Fruit fly (Drosophila melanogaster) whole organism, embryonic: Measurements from ENCODE around the gene Tango1.

Experiments used
- Adf1 ChIP-seq: fragments of 200-800 bp; sonication (Bioruptor generic); IDR thresholded peaks from 2 replicates; pipeline ENCODE4 v1.3.6; 2022; ENCODE audit warnings: missing biosample characterization, missing genetic modification characterization
- Atf-2 ChIP-seq: fragments of 200-800 bp; sonication (Bioruptor generic); optimal IDR thresholded peaks from 2 replicates; lab custom pipeline; 2016; ENCODE audit warnings: missing biosample characterization, missing genetic modification characterization
- Bteb2 ChIP-seq: fragments of 200-800 bp; sonication (Bioruptor generic); optimal IDR thresholded peaks from 2 replicates; lab custom pipeline; 2016; ENCODE audit warnings: missing biosample characterization, missing genetic modification characterization
- CG11398 ChIP-seq: fragments of 200-800 bp; sonication (Bioruptor generic); optimal IDR thresholded peaks from 2 replicates; lab custom pipeline; 2016; ENCODE audit warnings: missing biosample characterization, missing genetic modification characterization
- CG11560 ChIP-seq: fragments of 200-800 bp; sonication (Bioruptor generic); IDR thresholded peaks from 3 replicates; pipeline ENCODE4 v1.3.6; 2022; ENCODE audit warnings: missing biosample characterization, missing genetic modification characterization
- CG12071 ChIP-seq: fragments of 200-800 bp; sonication (Bioruptor generic); optimal IDR thresholded peaks from 3 replicates; lab custom pipeline; 2018; ENCODE audit warnings: missing biosample characterization, mild to moderate bottlenecking, missing genetic modification characterization
- CG12769 ChIP-seq: fragments of 200-800 bp; sonication (Bioruptor generic); optimal IDR thresholded peaks from 2 replicates; lab custom pipeline; 2019; ENCODE audit warnings: missing biosample characterization, mild to moderate bottlenecking, missing genetic modification characterization, moderate library complexity
- CG13424 ChIP-seq: fragments of 200-800 bp; sonication (Bioruptor generic); optimal IDR thresholded peaks from 2 replicates; lab custom pipeline; 2019; ENCODE audit warnings: missing biosample characterization, mild to moderate bottlenecking, missing genetic modification characterization, moderate library complexity
- CG14441 ChIP-seq: fragments of 200-800 bp; sonication (Bioruptor generic); IDR thresholded peaks from 2 replicates; pipeline ENCODE4 v1.3.6; 2022; ENCODE audit warnings: missing biosample characterization, missing genetic modification characterization
- CG14965 ChIP-seq: fragments of 200-800 bp; sonication (Bioruptor generic); optimal IDR thresholded peaks from 2 replicates; lab custom pipeline; 2016; ENCODE audit warnings: missing biosample characterization, missing genetic modification characterization, borderline replicate concordance
- CG1529 ChIP-seq: fragments of 200-800 bp; sonication (Bioruptor generic); optimal IDR thresholded peaks from 3 replicates; lab custom pipeline; 2018; ENCODE audit warnings: missing biosample characterization, missing genetic modification characterization
- CG17359 ChIP-seq: fragments of 200-800 bp; sonication (Bioruptor generic); optimal IDR thresholded peaks from 3 replicates; lab custom pipeline; 2018; ENCODE audit warnings: missing biosample characterization, mild to moderate bottlenecking, missing genetic modification characterization, moderate library complexity
- CG1792 ChIP-seq: fragments of 200-800 bp; sonication (Bioruptor generic); optimal IDR thresholded peaks from 2 replicates; lab custom pipeline; 2016; ENCODE audit warnings: missing biosample characterization, missing genetic modification characterization
- CG18764 ChIP-seq: fragments of 200-800 bp; sonication (Bioruptor generic); optimal IDR thresholded peaks from 3 replicates; lab custom pipeline; 2016; ENCODE audit warnings: missing biosample characterization, missing genetic modification characterization
- CG2875 ChIP-seq: fragments of 200-800 bp; sonication (Bioruptor generic); optimal IDR thresholded peaks from 2 replicates; lab custom pipeline; 2017; ENCODE audit warnings: missing biosample characterization, mild to moderate bottlenecking, missing genetic modification characterization, missing genetic modification reagents
- CG32772 ChIP-seq: fragments of 200-800 bp; sonication (Bioruptor generic); IDR thresholded peaks from 2 replicates; pipeline ENCODE4 v1.3.6; 2022; ENCODE audit warnings: missing biosample characterization, missing genetic modification characterization
- CG3995 ChIP-seq: fragments of 200-800 bp; sonication (Bioruptor generic); optimal IDR thresholded peaks from 3 replicates; lab custom pipeline; 2016; ENCODE audit warnings: missing biosample characterization, missing genetic modification characterization
- CG8290 ChIP-seq, 3 experiments: fragments of 200-800 bp; sonication (Bioruptor generic); optimal IDR thresholded peaks; 2 replicates each; lab custom pipeline; 2016 to 2019; ENCODE audit warnings: missing biosample characterization in 3 of 3, missing genetic modification characterization in 3 of 3, mild to moderate bottlenecking in 2 of 3, moderate library complexity in 1 of 3
- CG8388 ChIP-seq: fragments of 200-800 bp; sonication (Bioruptor generic); optimal IDR thresholded peaks from 2 replicates; lab custom pipeline; 2019; ENCODE audit warnings: missing biosample characterization, mild to moderate bottlenecking, missing genetic modification characterization, moderate library complexity
- CG9437 ChIP-seq: fragments of 200-800 bp; sonication (Bioruptor generic); optimal IDR thresholded peaks from 2 replicates; lab custom pipeline; 2018; ENCODE audit warnings: missing biosample characterization, mild to moderate bottlenecking, missing genetic modification characterization
- CG9727 ChIP-seq: fragments of 200-800 bp; sonication (Bioruptor generic); optimal IDR thresholded peaks from 3 replicates; lab custom pipeline; 2017; ENCODE audit warnings: missing biosample characterization, mild to moderate bottlenecking, missing genetic modification characterization
- CkIIα-i1 ChIP-seq: fragments of 200-800 bp; sonication (Bioruptor generic); IDR thresholded peaks from 2 replicates; pipeline ENCODE4 v1.3.6; 2022; ENCODE audit warnings: missing biosample characterization, missing genetic modification characterization
- Dad ChIP-seq: fragments of 200-800 bp; sonication (Bioruptor generic); optimal IDR thresholded peaks from 3 replicates; lab custom pipeline; 2016; ENCODE audit warnings: missing biosample characterization, missing genetic modification characterization
- Deaf1 ChIP-seq: fragments of 200-800 bp; optimal IDR thresholded peaks from 3 replicates; lab custom pipeline; 2019; ENCODE audit warnings: missing biosample characterization, mild to moderate bottlenecking, missing genetic modification characterization, moderate library complexity
- Drgx ChIP-seq: fragments of 200-800 bp; sonication (Bioruptor generic); IDR thresholded peaks from 2 replicates; pipeline ENCODE4 v1.3.6; 2022; ENCODE audit warnings: missing biosample characterization, missing genetic modification characterization
- H15 ChIP-seq: fragments of 200-800 bp; sonication (Bioruptor generic); IDR thresholded peaks from 3 replicates; pipeline ENCODE4 v1.3.6; 2022; ENCODE audit warnings: missing biosample characterization, missing genetic modification characterization
- Hey ChIP-seq: fragments of 200-800 bp; sonication (Bioruptor generic); optimal IDR thresholded peaks from 3 replicates; lab custom pipeline; 2018; ENCODE audit warnings: missing biosample characterization, mild to moderate bottlenecking, missing genetic modification characterization
- Hr51 ChIP-seq, 2 experiments: fragments of 200-800 bp; sonication (Bioruptor generic); optimal IDR thresholded peaks; 2 replicates in 1 of 2; 3 replicates in 1 of 2; lab custom pipeline; 2016 to 2018; ENCODE audit warnings: missing biosample characterization in 2 of 2, missing genetic modification characterization in 2 of 2, mild to moderate bottlenecking in 1 of 2, moderate library complexity in 1 of 2
- Myb ChIP-seq: fragments of 200-800 bp; sonication (Bioruptor generic); optimal IDR thresholded peaks from 2 replicates; lab custom pipeline; 2016; ENCODE audit warnings: missing biosample characterization, missing genetic modification characterization
- Opbp ChIP-seq: fragments of 200-800 bp; sonication (Bioruptor generic); IDR thresholded peaks from 3 replicates; pipeline ENCODE4 v1.3.6; 2022; ENCODE audit warnings: missing biosample characterization, missing genetic modification characterization; ENCODE audit not compliant: partially characterized antibody
- Poxn ChIP-seq: fragments of 200-800 bp; sonication (Bioruptor generic); IDR thresholded peaks from 2 replicates; pipeline ENCODE4 v1.3.6; 2022; ENCODE audit warnings: missing biosample characterization, missing genetic modification characterization
- Rx ChIP-seq: fragments of 200-800 bp; sonication (Bioruptor generic); IDR thresholded peaks from 2 replicates; pipeline ENCODE4 v1.3.6; 2022; ENCODE audit warnings: missing biosample characterization, missing genetic modification characterization
- Six4 ChIP-seq: fragments of 200-800 bp; sonication (Bioruptor generic); optimal IDR thresholded peaks from 2 replicates; lab custom pipeline; 2016; ENCODE audit warnings: missing biosample characterization, missing genetic modification characterization
- Sry-δ ChIP-seq: fragments of 200-800 bp; sonication (Bioruptor generic); optimal IDR thresholded peaks from 2 replicates; lab custom pipeline; 2016; ENCODE audit warnings: missing biosample characterization, missing genetic modification characterization
- ac ChIP-seq: fragments of 200-800 bp; sonication (Bioruptor generic); optimal IDR thresholded peaks from 3 replicates; lab custom pipeline; 2017; ENCODE audit warnings: missing biosample characterization, mild to moderate bottlenecking, missing genetic modification characterization
- ase ChIP-seq: fragments of 200-800 bp; sonication (Bioruptor generic); IDR thresholded peaks from 3 replicates; pipeline ENCODE4 v1.3.6; 2022; ENCODE audit warnings: missing biosample characterization, missing genetic modification characterization
- bigmax ChIP-seq: fragments of 200-800 bp; sonication (Bioruptor generic); optimal IDR thresholded peaks from 2 replicates; lab custom pipeline; 2018; ENCODE audit warnings: missing biosample characterization, mild to moderate bottlenecking, missing genetic modification characterization
- cas ChIP-seq: fragments of 200-800 bp; sonication (Bioruptor generic); IDR thresholded peaks from 2 replicates; pipeline ENCODE4 v1.3.6; 2022; ENCODE audit warnings: missing biosample characterization, missing genetic modification characterization
- chm ChIP-seq: fragments of 200-800 bp; sonication (Bioruptor generic); IDR thresholded peaks from 2 replicates; pipeline ENCODE4 v1.3.6; 2022; ENCODE audit warnings: missing biosample characterization, missing genetic modification characterization
- ci ChIP-seq: fragments of 200-800 bp; sonication (Bioruptor generic); IDR thresholded peaks from 3 replicates; pipeline ENCODE4 v1.3.6; 2022; ENCODE audit warnings: missing biosample characterization, missing genetic modification characterization
- emc ChIP-seq: fragments of 200-800 bp; sonication (Bioruptor generic); optimal IDR thresholded peaks from 2 replicates; lab custom pipeline; 2016; ENCODE audit warnings: missing biosample characterization, missing genetic modification characterization
- en ChIP-seq: fragments of 200-800 bp; sonication (Bioruptor generic); optimal IDR thresholded peaks from 2 replicates; lab custom pipeline; 2016; ENCODE audit warnings: missing biosample characterization, missing genetic modification characterization
- fd64A ChIP-seq: fragments of 200-800 bp; sonication (Bioruptor generic); optimal IDR thresholded peaks from 3 replicates; lab custom pipeline; 2018; ENCODE audit warnings: missing biosample characterization, mild to moderate bottlenecking, missing genetic modification characterization
- hth ChIP-seq: fragments of >200 bp; optimal IDR thresholded peaks from 2 replicates; lab custom pipeline; 2017; ENCODE audit warnings: inconsistent platforms
- nom ChIP-seq: fragments of 200-800 bp; sonication (Bioruptor generic); optimal IDR thresholded peaks from 2 replicates; lab custom pipeline; 2017; ENCODE audit warnings: missing biosample characterization, missing genetic modification characterization, mild to moderate bottlenecking, moderate library complexity, missing genetic modification reagents
- phol ChIP-seq: fragments of 200-800 bp; sonication (Bioruptor generic); optimal IDR thresholded peaks from 3 replicates; lab custom pipeline; 2018; ENCODE audit warnings: missing biosample characterization, mild to moderate bottlenecking, missing genetic modification characterization, moderate library complexity
- pros ChIP-seq: fragments of 200-800 bp; sonication (Bioruptor generic); optimal IDR thresholded peaks from 3 replicates; lab custom pipeline; 2019; ENCODE audit warnings: missing biosample characterization, mild to moderate bottlenecking, missing genetic modification characterization, moderate library complexity
- tin ChIP-seq: fragments of 200-800 bp; sonication (Bioruptor generic); optimal IDR thresholded peaks from 3 replicates; lab custom pipeline; 2016; ENCODE audit warnings: missing biosample characterization, missing genetic modification characterization
- tx ChIP-seq: fragments of 200-800 bp; sonication (Bioruptor generic); optimal IDR thresholded peaks from 2 replicates; lab custom pipeline; 2016; ENCODE audit warnings: missing biosample characterization, missing genetic modification characterization
- vfl ChIP-seq: fragments of 200-800 bp; sonication (Bioruptor generic); optimal IDR thresholded peaks from 2 replicates; lab custom pipeline; 2016; ENCODE audit warnings: missing biosample characterization, missing genetic modification characterization
- wdn ChIP-seq: fragments of 200-800 bp; sonication (Bioruptor generic); IDR thresholded peaks from 2 replicates; pipeline ENCODE4 v1.3.6; 2022; ENCODE audit warnings: missing biosample characterization, missing genetic modification characterization
- zfh1 ChIP-seq: fragments of 200-800 bp; sonication (Bioruptor generic); IDR thresholded peaks from 3 replicates; pipeline ENCODE4 v1.3.6; 2022; ENCODE audit warnings: missing biosample characterization, missing genetic modification characterization

Tango1 gene

dm6 chr2L:6693794-6694254 lies 44.6 kb downstream of the Tango1 start (continued):
- TF ChIP-seq H15 (no peak), hth (lab: Kevin White, UChicago) (no peak), CG9437 (GFP tag; lab: Kevin White, UChicago) (peak; percentile 59), Hr51 (GFP tag; optimal IDR thresholded peaks at IDR 0.05; lab: Kevin White, UChicago) (peak in 1 of 2 experiments; percentile 78), CG18764 (no peak), Atf-2 (GFP tag; lab: Kevin White, UChicago) (no peak), vfl (GFP tag; lab: Kevin White, UChicago) (no peak), Drgx (GFP tag; lab: Robert Waterston, UW) (0 out of 2 replicates have a peak, but pooled peaks have one; percentile 9), fd64A (GFP tag; lab: Kevin White, UChicago) (peak; percentile 14), CG14965 (GFP tag; lab: Kevin White, UChicago) (no peak), CG8388 (GFP tag; lab: Kevin White, UChicago) (peak; percentile 55), CG8290 (GFP tag; optimal IDR thresholded peaks at IDR 0.05; lab: Kevin White, UChicago) (peak; percentile 25), CG8290 (tag; optimal IDR thresholded peaks at IDR 0.05; lab: Kevin White, UChicago) (no peak), nom (GFP tag; lab: Kevin White, UChicago) (peak; percentile 45), CG12071 (GFP tag; lab: Kevin White, UChicago) (no peak), chm (GFP tag; lab: Robert Waterston, UW) (no peak), Six4 (GFP tag; lab: Kevin White, UChicago) (peak; percentile 41), CG1792 (GFP tag; lab: Kevin White, UChicago) (no peak), cas (no peak), Bteb2 (peak; percentile 8), CG11560 (no peak), pros (GFP tag; lab: Kevin White, UChicago) (no peak), bigmax (GFP tag; lab: Kevin White, UChicago) (no peak), CG3995 (no peak), CG14441 (GFP tag; lab: Robert Waterston, UW) (no peak), wdn (GFP tag; lab: Robert Waterston, UW) (no peak), Deaf1 (tag; lab: Kevin White, UChicago) (peak; percentile 40), emc (no peak), ac (no peak), CG32772 (GFP tag; lab: Robert Waterston, UW) (no peak), tx (GFP tag; lab: Kevin White, UChicago) (no peak), zfh1 (no peak), Poxn (GFP tag; lab: Robert Waterston, UW) (no peak), CG17359 (peak; percentile 48), CG12769 (tag; lab: Kevin White, UChicago) (no peak), Rx (GFP tag; lab: Robert Waterston, UW) (no peak), Adf1 (GFP tag; lab: Robert Waterston, UW) (no peak), ase (GFP tag; lab: Robert Waterston, UW) (no peak), CG9727 (peak; percentile 64), CG2875 (GFP tag; lab: Kevin White, UChicago) (peak; percentile 50), Opbp (GFP tag; lab: Robert Waterston, UW) (no peak), CG11398 (GFP tag; lab: Kevin White, UChicago) (no peak), CkIIα-i1 (GFP tag; lab: Robert Waterston, UW) (no peak), phol (tag; lab: Kevin White, UChicago) (peak; percentile 73), tin (GFP tag; lab: Kevin White, UChicago) (peak; percentile 27), Dad (GFP tag; lab: Kevin White, UChicago) (no peak), ci (GFP tag; lab: Robert Waterston, UW) (0 out of 3 replicates have a peak, but pooled peaks have one; percentile 35), Myb (GFP tag; lab: Kevin White, UChicago) (no peak), Sry-δ (GFP tag; lab: Kevin White, UChicago) (no peak), CG13424 (tag; lab: Kevin White, UChicago) (peak; percentile 75), Hey (tag; lab: Kevin White, UChicago) (no peak), CG1529 (GFP tag; lab: Kevin White, UChicago) (no peak), en (GFP tag; lab: Kevin White, UChicago) (no peak)
